Worm (Caenorhabditis elegans) whole organism, L1 larva: ENCODE results near the gene tsn-1.

Source experiments
- Y116A8C.19 ChIP-seq: sonication (generic microtip); optimal IDR thresholded peaks from 2 replicates; lab custom pipeline; 2016; ENCODE audit warnings: missing compliant biosample characterization, missing genetic modification characterization, borderline replicate concordance
- lsy-2 ChIP-seq, 2 experiments: fragments of 150-350 bp; optimal IDR thresholded peaks; 2 replicates each; lab custom pipeline; 2014; ENCODE audit warnings: missing biosample characterization in 2 of 2, missing genetic modification characterization in 2 of 2
- nhr-76 ChIP-seq: sonication (generic microtip); optimal IDR thresholded peaks from 2 replicates; lab custom pipeline; 2017; ENCODE audit warnings: missing biosample characterization, missing genetic modification characterization

DNA sequence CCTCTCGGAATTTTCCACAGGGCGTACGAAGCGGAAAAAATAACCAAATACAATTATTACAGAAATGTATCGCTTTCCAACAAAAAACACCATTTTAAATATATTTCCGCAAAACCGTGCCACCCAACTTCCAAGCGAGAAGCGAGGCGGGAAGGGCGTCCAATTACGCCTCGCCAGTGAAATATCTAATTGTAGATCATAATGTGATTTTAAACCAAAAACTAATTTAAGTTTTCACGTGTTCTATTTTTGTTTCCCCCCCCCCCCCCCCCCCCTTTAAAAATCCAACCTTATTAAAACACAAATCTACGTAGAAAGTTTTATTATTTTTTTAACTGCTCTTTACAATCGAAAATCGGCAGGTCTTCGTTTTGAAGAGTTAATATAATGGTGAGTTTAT, 17.1 kb upstream of the tsn-1 start, which contains the start of gene F10G7.12:
- no peak for TF ChIP-seq lsy-2 (tag; optimal IDR thresholded peaks at IDR 0.05; lab: Kevin White, UChicago)
- no peak for TF ChIP-seq nhr-76 (tag; lab: Kevin White, UChicago)
- TF ChIP-seq Y116A8C.19 (tag; lab: Kevin White, UChicago), result no peak
